Worm (Caenorhabditis elegans) whole organism, midembryonic: ENCODE measurements around the gene F53H1.4.

Experiments used
- T22C8.4 ChIP-seq: fragments of 200-800 bp; sonication (Bioruptor generic); IDR thresholded peaks from 2 replicates; pipeline ENCODE4 v1.3.6; 2022; ENCODE audit warnings: missing genetic modification characterization, missing compliant biosample characterization
- cog-1 ChIP-seq: sonication (generic microtip); optimal IDR thresholded peaks from 2 replicates; lab custom pipeline; 2016; ENCODE audit warnings: missing genetic modification characterization, missing compliant biosample characterization
- flt-1 ChIP-seq: fragments of 200-800 bp; sonication (Bioruptor generic); IDR thresholded peaks from 2 replicates; pipeline ENCODE4 v1.3.6; 2022; ENCODE audit warnings: missing genetic modification characterization, missing compliant biosample characterization
- klf-2 ChIP-seq: fragments of 200-800 bp; sonication (Bioruptor generic); conservative IDR thresholded peaks from 2 replicates; pipeline ENCODE4 v1.3.6; 2022; ENCODE audit warnings: missing genetic modification reagents, missing genetic modification characterization, missing compliant biosample characterization
- med-1 ChIP-seq: sonication (generic microtip); optimal IDR thresholded peaks from 2 replicates; lab custom pipeline; 2017; ENCODE audit warnings: missing genetic modification characterization, mild to moderate bottlenecking, missing compliant biosample characterization, antibody characterized with exemption, missing genetic modification reagents; ENCODE audit not compliant: insufficient read depth
- ref-1 ChIP-seq: fragments of 200-800 bp; sonication (Bioruptor generic); conservative IDR thresholded peaks from 2 replicates; pipeline ENCODE4 v1.3.6; 2022; ENCODE audit warnings: missing genetic modification reagents, missing genetic modification characterization, missing compliant biosample characterization
- ztf-29 ChIP-seq: fragments of 200-800 bp; sonication (Bioruptor generic); IDR thresholded peaks from 2 replicates; pipeline ENCODE4 v1.3.6; 2022; ENCODE audit warnings: missing genetic modification reagents, missing genetic modification characterization, missing compliant biosample characterization

DNA sequence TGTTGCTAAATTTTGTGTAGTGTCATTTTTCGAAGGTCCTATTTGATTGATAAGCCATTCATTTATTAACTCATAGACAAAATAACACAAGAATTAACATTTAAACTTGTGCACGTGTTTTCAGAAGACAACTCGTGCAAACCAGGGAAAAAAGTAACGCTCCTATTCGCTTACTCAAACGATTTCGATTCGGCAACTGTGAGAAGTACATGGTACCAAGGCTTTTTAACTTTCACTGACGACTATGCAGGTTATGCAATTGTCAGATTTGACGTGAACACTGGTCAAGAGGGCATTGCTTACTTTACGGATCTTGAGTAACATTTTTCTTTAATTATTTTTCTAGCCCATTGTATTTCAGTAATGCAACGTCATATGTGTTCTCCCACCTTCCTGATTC, 48.0 kb upstream of the F53H1.4 start:
- TF ChIP-seq ref-1 (GFP tag; lab: Robert Waterston, UW) (no peak), klf-2 (GFP tag; lab: Robert Waterston, UW) (no peak), ztf-29 (GFP tag; lab: Robert Waterston, UW) (no peak), flt-1 (GFP tag; lab: Robert Waterston, UW) (no peak), T22C8.4 (GFP tag; lab: Robert Waterston, UW) (no peak), med-1 (GFP tag; lab: Kevin White, UChicago) (no peak), cog-1 (no peak)
